Fruit fly (Drosophila melanogaster): ENCODE measurements around the gene mTerf5.

Gene mTerf5

dm6 chr3R:18267489-18267888, 44.0 kb upstream of the mTerf5 start, which contains the start of gene CG18599:
Gene CG18599, plus strand, starts transcription at chr3R:18267789.
- TF ChIP-seq CG43689 (GFP tag; IDR thresholded peaks at IDR 0.05) (peak; percentile 9; the same call in 1 of the 2 replicates), Adf1 (GFP tag; IDR thresholded peaks at IDR 0.05) (peak; percentile 57), Nf-YA (GFP tag; IDR thresholded peaks at IDR 0.05) (0 out of 2 replicates have a peak, but pooled peaks have one; percentile 20), CG7271 (tag; optimal IDR thresholded peaks at IDR 0.05) (peak; percentile 36), Hey (tag; optimal IDR thresholded peaks at IDR 0.05) (no peak), CG4404 (GFP tag; IDR thresholded peaks at IDR 0.05) (peak; percentile 19; the same call in 1 of the 2 replicates), cg (GFP tag; optimal IDR thresholded peaks at IDR 0.05) (peak; percentile 33), Ets97D (GFP tag; optimal IDR thresholded peaks at IDR 0.05) (peak; percentile 48), CG3163 (GFP tag; optimal IDR thresholded peaks at IDR 0.05) (no peak), CG7963 (GFP tag; IDR thresholded peaks at IDR 0.05; ENCODE audit: partially characterized antibody) (no peak), Sox102F (GFP tag; optimal IDR thresholded peaks at IDR 0.05) (no peak), CG7745 (tag; optimal IDR thresholded peaks at IDR 0.05) (no peak), sd (tag; optimal IDR thresholded peaks at IDR 0.05) (no peak), CG15514 (GFP tag; optimal IDR thresholded peaks at IDR 0.05) (peak; percentile 49), CG6272 (GFP tag; IDR thresholded peaks at IDR 0.05) (0 out of 2 replicates have a peak, but pooled peaks have one; percentile 25), ranshi (GFP tag; IDR thresholded peaks at IDR 0.05) (no peak)

DNA sequence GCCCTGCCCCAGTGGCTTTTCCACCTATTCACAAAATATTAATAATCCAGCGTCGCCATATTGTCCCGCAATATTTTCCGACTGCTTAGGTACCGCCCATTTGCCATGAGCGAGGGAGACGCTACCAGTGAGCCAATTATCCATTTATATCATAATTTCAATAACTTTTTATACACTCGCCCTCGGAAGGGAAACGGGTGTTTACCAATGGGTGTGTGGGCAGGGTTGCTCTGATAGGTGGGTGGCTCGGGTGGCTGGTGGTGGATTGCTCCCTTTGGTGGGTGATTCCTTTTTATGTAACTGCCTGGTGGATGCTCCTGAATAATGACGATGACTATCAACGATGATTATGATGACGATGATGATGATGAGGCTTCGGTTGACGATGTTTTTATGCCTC, 43.2 kb upstream of the mTerf5 start:
- TF ChIP-seq Nf-YC (tag; optimal IDR thresholded peaks at IDR 0.05) (peak; percentile 93), gfzf (GFP tag; optimal IDR thresholded peaks at IDR 0.05) (no peak), Nf-YB (GFP tag; optimal IDR thresholded peaks at IDR 0.05) (peak; percentile 94), seq (GFP tag; IDR thresholded peaks at IDR 0.05) (peak; percentile 51; the same call in 1 of the 2 replicates)

- TF ChIP-seq cg (GFP tag; optimal IDR thresholded peaks at IDR 0.05) (peak; percentile 11), CG3407 (GFP tag; optimal IDR thresholded peaks at IDR 0.05) (no peak), CG4424 (GFP tag; optimal IDR thresholded peaks at IDR 0.05) (no peak), CG18599 (GFP tag; optimal IDR thresholded peaks at IDR 0.05) (peak; percentile 6), Adf1 (GFP tag; IDR thresholded peaks at IDR 0.05) (peak; percentile 87), CG3838 (GFP tag; optimal IDR thresholded peaks at IDR 0.05) (no peak), HmgD (GFP tag; optimal IDR thresholded peaks at IDR 0.05) (no peak), Nf-YC (tag; optimal IDR thresholded peaks at IDR 0.05) (peak; percentile 62), CG3163 (GFP tag; optimal IDR thresholded peaks at IDR 0.05) (peak; percentile 42), ewg (GFP tag; optimal IDR thresholded peaks at IDR 0.05) (peak; percentile 78), CG13775 (GFP tag; optimal IDR thresholded peaks at IDR 0.05) (no peak), Nf-YB (GFP tag; optimal IDR thresholded peaks at IDR 0.05) (peak; percentile 32), Sry-β (GFP tag; optimal IDR thresholded peaks at IDR 0.05) (no peak), Trl (optimal IDR thresholded peaks at IDR 0.05) (peak; percentile 62 to 77), Trl (GFP tag; optimal IDR thresholded peaks at IDR 0.05) (no peak)
Observed at dm6 chr3R:18265275-18265674, 41.8 kb upstream of the mTerf5 start.

- no peak for TF ChIP-seq caup (GFP tag; optimal IDR thresholded peaks at IDR 0.05; ENCODE audit: severe bottlenecking)
- no peak for TF ChIP-seq Optix (GFP tag; IDR thresholded peaks at IDR 0.05)
- TF ChIP-seq TFAM (GFP tag; optimal IDR thresholded peaks at IDR 0.05) = no peak
- no peak for TF ChIP-seq CG18262 (tag; optimal IDR thresholded peaks at IDR 0.05)
- TF ChIP-seq CG15011 (GFP tag; optimal IDR thresholded peaks at IDR 0.05) = no peak
- no peak for TF ChIP-seq sens (GFP tag)
- TF ChIP-seq knrl (GFP tag; IDR thresholded peaks at IDR 0.05; ENCODE audit: partially characterized antibody) = no peak
- TF ChIP-seq Med (GFP tag) = no peak
- TF ChIP-seq ac (GFP tag; optimal IDR thresholded peaks at IDR 0.05) = no peak
- no peak for TF ChIP-seq Dad (GFP tag; optimal IDR thresholded peaks at IDR 0.05)
- no peak for TF ChIP-seq oc (tag; optimal IDR thresholded peaks at IDR 0.05)
- no peak for TF ChIP-seq nom (GFP tag; optimal IDR thresholded peaks at IDR 0.05)
- TF ChIP-seq CG10267 (tag; optimal IDR thresholded peaks at IDR 0.05) = no peak
- TF ChIP-seq CG17359 (tag; optimal IDR thresholded peaks at IDR 0.05) = no peak
- no peak for TF ChIP-seq sob (GFP tag; IDR thresholded peaks at IDR 0.05)
- no peak for TF ChIP-seq CG12942 (GFP tag; optimal IDR thresholded peaks at IDR 0.05)
- no peak for TF ChIP-seq CG4282 (GFP tag; optimal IDR thresholded peaks at IDR 0.05)
Observed at dm6 chr3R:18261602-18262001, 38.1 kb upstream of the mTerf5 start.
